Worm (Caenorhabditis elegans): Measurements from ENCODE around the gene osta-3.

- TF ChIP-seq pes-1 (GFP tag; IDR thresholded peaks at IDR 0.05): no peak
- no peak for TF ChIP-seq ama-1 (optimal IDR thresholded peaks at IDR 0.05)
- no peak for TF ChIP-seq scrt-1 (GFP tag; IDR thresholded peaks at IDR 0.05)
- no peak for TF ChIP-seq ets-7 (tag; optimal IDR thresholded peaks at IDR 0.05)
- no peak for TF ChIP-seq F13C5.2 (tag; optimal IDR thresholded peaks at IDR 0.05)
- no peak for TF ChIP-seq tbx-11 (GFP tag; IDR thresholded peaks at IDR 0.05)
- no peak for TF ChIP-seq sea-1 (GFP tag; conservative IDR thresholded peaks at IDR 0.05)
- no peak for TF ChIP-seq B0310.2 (tag; optimal IDR thresholded peaks at IDR 0.05)
- no peak for TF ChIP-seq ceh-13 (GFP tag; optimal IDR thresholded peaks at IDR 0.05)
- no peak for TF ChIP-seq ceh-36 (tag; optimal IDR thresholded peaks at IDR 0.05)
- no peak for TF ChIP-seq aly-1 (tag; optimal IDR thresholded peaks at IDR 0.05)
- no peak for TF ChIP-seq tbx-37 (GFP tag; conservative IDR thresholded peaks at IDR 0.05)
- no peak for TF ChIP-seq tra-4 (tag; optimal IDR thresholded peaks at IDR 0.05)
- no peak for TF ChIP-seq flt-1 (GFP tag; IDR thresholded peaks at IDR 0.05)
These were observed 10.1 kb downstream of the osta-3 start for ce11 chrII:14822419-14822818.
